Fruit fly (Drosophila melanogaster) whole organism, embryonic: ENCODE measurements around the gene CG31207.

Experiments used
- CG11456 ChIP-seq: fragments of 200-800 bp; sonication (Bioruptor generic); IDR thresholded peaks from 3 replicates; pipeline ENCODE4 v1.3.6; 2022; ENCODE audit warnings: missing biosample characterization, missing genetic modification characterization
- CTCF ChIP-seq: fragments of 200-800 bp; sonication (Bioruptor generic); optimal IDR thresholded peaks from 2 replicates; lab custom pipeline; 2017; ENCODE audit warnings: missing biosample characterization, mild to moderate bottlenecking, missing genetic modification characterization, moderate library complexity
- Lim3 ChIP-seq: fragments of 200-800 bp; sonication (Bioruptor generic); IDR thresholded peaks from 2 replicates; pipeline ENCODE4 v1.3.6; 2022; ENCODE audit warnings: missing biosample characterization, missing genetic modification characterization
- Sox102F ChIP-seq: fragments of 200-800 bp; sonication (Bioruptor generic); optimal IDR thresholded peaks from 2 replicates; lab custom pipeline; 2018; ENCODE audit warnings: missing biosample characterization, mild to moderate bottlenecking, missing genetic modification characterization, moderate library complexity
- Xbp1 ChIP-seq: fragments of 200-800 bp; sonication (Bioruptor generic); optimal IDR thresholded peaks from 3 replicates; lab custom pipeline; 2016; ENCODE audit warnings: missing biosample characterization, mild to moderate bottlenecking, missing genetic modification characterization
- lmd ChIP-seq: fragments of 200-800 bp; sonication (Bioruptor generic); IDR thresholded peaks from 2 replicates; pipeline ENCODE4 v1.3.6; 2022; ENCODE audit warnings: missing biosample characterization, missing genetic modification characterization

DNA sequence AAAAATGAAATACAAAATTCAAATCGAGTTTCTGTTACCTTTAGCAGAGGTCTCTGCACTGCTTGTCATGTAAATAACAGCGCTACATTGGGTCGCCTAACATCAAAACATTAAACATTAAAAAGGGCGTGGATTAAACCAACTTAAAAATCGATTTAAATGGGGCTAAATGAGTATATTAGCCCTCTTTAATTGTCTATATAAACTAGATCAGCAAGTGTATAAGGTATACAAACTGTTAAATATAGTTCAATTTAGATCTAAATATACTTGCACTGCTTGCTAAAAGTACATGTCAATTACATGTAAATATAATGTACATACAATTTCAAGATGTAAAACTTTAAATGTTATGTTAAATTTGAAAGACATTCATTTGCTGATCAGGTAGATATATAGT, 22.9 kb upstream of the CG31207 start:
- no peak for TF ChIP-seq Sox102F (GFP tag; lab: Kevin White, UChicago)
- no peak for TF ChIP-seq Lim3
- peak; percentile 81 for TF ChIP-seq CTCF (GFP tag; lab: Kevin White, UChicago)
- no peak for TF ChIP-seq Xbp1 (GFP tag; lab: Kevin White, UChicago)
- TF ChIP-seq CG11456 (GFP tag; lab: Robert Waterston, UW): no peak
- no peak for TF ChIP-seq lmd (GFP tag; lab: Robert Waterston, UW)
